Worm (Caenorhabditis elegans) whole organism, L4 larva: ENCODE measurements around the gene che-7.

Source experiments
- F37D6.2 ChIP-seq: sonication (generic microtip); optimal IDR thresholded peaks from 2 replicates; lab custom pipeline; 2016; ENCODE audit warnings: mild to moderate bottlenecking, missing genetic modification characterization, missing compliant biosample characterization
- R02D3.7 ChIP-seq: fragments of 150-350 bp; sonication (generic microtip); optimal IDR thresholded peaks from 3 replicates; lab custom pipeline; 2014; ENCODE audit warnings: missing biosample characterization, missing genetic modification characterization
- T20F7.1 ChIP-seq: fragments of 200-800 bp; sonication (Bioruptor generic); optimal IDR thresholded peaks from 2 replicates; lab custom pipeline; 2018; ENCODE audit warnings: mild to moderate bottlenecking, missing genetic modification characterization, missing compliant biosample characterization
- T26A8.4 ChIP-seq: fragments of 200-800 bp; sonication (Bioruptor generic); IDR thresholded peaks from 2 replicates; pipeline ENCODE4 v1.3.6; 2022; ENCODE audit warnings: missing genetic modification characterization, missing compliant biosample characterization
- Y48G9A.11 ChIP-seq: fragments of 200-800 bp; sonication (Bioruptor generic); IDR thresholded peaks from 2 replicates; pipeline ENCODE4 v1.3.6; 2022; ENCODE audit warnings: missing genetic modification reagents, missing genetic modification characterization, missing compliant biosample characterization
- Y5F2A.4 ChIP-seq: fragments of 200-800 bp; sonication (Bioruptor generic); optimal IDR thresholded peaks from 2 replicates; lab custom pipeline; 2018; ENCODE audit warnings: mild to moderate bottlenecking, missing genetic modification characterization, missing compliant biosample characterization
- aha-1 ChIP-seq: fragments of 150-350 bp; peaks from one replicate; lab custom pipeline; 2014; ENCODE audit warnings: missing biosample characterization, missing genetic modification characterization
- aly-2 ChIP-seq: sonication (generic microtip); optimal IDR thresholded peaks from 2 replicates; lab custom pipeline; 2018; ENCODE audit warnings: missing biosample characterization, missing genetic modification characterization
- ama-1 ChIP-seq: fragments of 150-350 bp; optimal IDR thresholded peaks from 2 replicates; lab custom pipeline; 2014; ENCODE audit warnings: inconsistent platforms, mixed read lengths
- ceh-28 ChIP-seq: fragments of 150-350 bp; optimal IDR thresholded peaks from 2 replicates; lab custom pipeline; 2014; ENCODE audit warnings: missing biosample characterization, missing genetic modification reagents, missing genetic modification characterization
- ceh-62 ChIP-seq: sonication (generic microtip); optimal IDR thresholded peaks from 2 replicates; lab custom pipeline; 2017; ENCODE audit warnings: missing biosample characterization, missing genetic modification characterization
- ceh-82 ChIP-seq: sonication (generic microtip); optimal IDR thresholded peaks from 2 replicates; lab custom pipeline; 2017; ENCODE audit warnings: missing biosample characterization, missing genetic modification characterization
- ces-1 ChIP-seq: fragments of 150-350 bp; sonication (generic microtip); optimal IDR thresholded peaks from 4 replicates; lab custom pipeline; 2014; ENCODE audit warnings: missing biosample characterization, missing genetic modification reagents, missing genetic modification characterization
- cey-2 ChIP-seq: sonication (generic microtip); optimal IDR thresholded peaks from 3 replicates; lab custom pipeline; 2017; ENCODE audit warnings: missing genetic modification characterization, mild to moderate bottlenecking, missing compliant biosample characterization, antibody characterized with exemption, borderline replicate concordance; ENCODE audit not compliant: insufficient read depth
- ctbp-1 ChIP-seq: fragments of 200-800 bp; sonication (Bioruptor generic); IDR thresholded peaks from 2 replicates; pipeline ENCODE4 v1.3.6; 2022; ENCODE audit warnings: missing genetic modification reagents, missing genetic modification characterization, missing compliant biosample characterization
- daf-16 ChIP-seq, 3 experiments: sonication (generic microtip); optimal IDR thresholded peaks; 2 replicates each; lab custom pipeline; 2016 to 2017; ENCODE audit warnings: missing genetic modification characterization in 3 of 3, missing genetic modification reagents in 3 of 3, mild to moderate bottlenecking in 2 of 3, missing compliant biosample characterization in 2 of 3, missing biosample characterization in 1 of 3, moderate library complexity in 1 of 3
- daf-8 ChIP-seq: fragments of 200-800 bp; sonication (Bioruptor generic); IDR thresholded peaks from 2 replicates; pipeline ENCODE4 v1.3.6; 2022; ENCODE audit warnings: missing genetic modification characterization, missing compliant biosample characterization
- dpl-1 ChIP-seq: fragments of 150-350 bp; optimal IDR thresholded peaks from 2 replicates; lab custom pipeline; 2014; ENCODE audit warnings: missing biosample characterization, missing genetic modification reagents, missing genetic modification characterization
- duxl-1 ChIP-seq: sonication (generic microtip); optimal IDR thresholded peaks from 2 replicates; lab custom pipeline; 2016; ENCODE audit warnings: mild to moderate bottlenecking, missing genetic modification characterization, moderate library complexity, missing compliant biosample characterization; ENCODE audit not compliant: poor library complexity
- dve-1 ChIP-seq: sonication (generic microtip); optimal IDR thresholded peaks from 2 replicates; lab custom pipeline; 2017; ENCODE audit warnings: antibody characterized with exemption, mild to moderate bottlenecking, missing genetic modification characterization, missing compliant biosample characterization; ENCODE audit not compliant: insufficient read depth
- egl-27 ChIP-seq: sonication (generic microtip); optimal IDR thresholded peaks from 3 replicates; lab custom pipeline; 2017; ENCODE audit warnings: missing biosample characterization, missing genetic modification reagents, missing genetic modification characterization
- fkh-10 ChIP-seq: fragments of 150-350 bp; optimal IDR thresholded peaks from 2 replicates; lab custom pipeline; 2014; ENCODE audit warnings: missing biosample characterization, missing genetic modification reagents, missing genetic modification characterization
- hlh-11 ChIP-seq: fragments of 200-800 bp; sonication (Bioruptor generic); optimal IDR thresholded peaks from 2 replicates; lab custom pipeline; 2018; ENCODE audit warnings: mild to moderate bottlenecking, missing genetic modification characterization, missing compliant biosample characterization
- hlh-30 ChIP-seq: sonication (generic microtip); optimal IDR thresholded peaks from 2 replicates; lab custom pipeline; 2017; ENCODE audit warnings: antibody characterized with exemption, mild to moderate bottlenecking, missing genetic modification characterization, missing compliant biosample characterization; ENCODE audit not compliant: insufficient read depth
- hmg-1.1 ChIP-seq: fragments of 200-800 bp; sonication (Bioruptor generic); IDR thresholded peaks from 2 replicates; pipeline ENCODE4 v1.3.6; 2022; ENCODE audit warnings: missing genetic modification reagents, missing genetic modification characterization, missing compliant biosample characterization
- jun-1 ChIP-seq: fragments of 150-350 bp; optimal IDR thresholded peaks from 2 replicates; lab custom pipeline; 2014; ENCODE audit warnings: missing biosample characterization, missing genetic modification reagents, missing genetic modification characterization
- lim-7 ChIP-seq: fragments of 200-800 bp; sonication (Bioruptor generic); IDR thresholded peaks from 2 replicates; pipeline ENCODE4 v1.3.6; 2022; ENCODE audit warnings: missing genetic modification characterization, missing compliant biosample characterization
- lin-15B ChIP-seq: fragments of 150-350 bp; sonication (generic microtip); optimal IDR thresholded peaks from 3 replicates; lab custom pipeline; 2014; ENCODE audit warnings: missing biosample characterization, missing genetic modification characterization
- lin-38 ChIP-seq: fragments of 200-800 bp; sonication (Bioruptor generic); IDR thresholded peaks from 2 replicates; pipeline ENCODE4 v1.3.6; 2022; ENCODE audit warnings: missing genetic modification reagents, missing genetic modification characterization, missing compliant biosample characterization
- lin-39 ChIP-seq: fragments of 150-350 bp; optimal IDR thresholded peaks from 2 replicates; lab custom pipeline; 2014; ENCODE audit warnings: missing biosample characterization, missing genetic modification reagents, missing genetic modification characterization
- lsy-2 ChIP-seq, 2 experiments: fragments of 150-350 bp in 1 of 2; sonication (generic microtip) in 1 of 2; optimal IDR thresholded peaks; 2 replicates each; lab custom pipeline; 2014 to 2017; ENCODE audit warnings: missing biosample characterization in 2 of 2, missing genetic modification characterization in 2 of 2
- madf-9 ChIP-seq: fragments of 200-800 bp; sonication (Bioruptor generic); conservative IDR thresholded peaks from 2 replicates; pipeline ENCODE4 v1.3.6; 2022; ENCODE audit warnings: missing genetic modification reagents, missing genetic modification characterization, missing compliant biosample characterization
- mep-1 ChIP-seq: fragments of 150-350 bp; sonication (generic microtip); optimal IDR thresholded peaks from 3 replicates; lab custom pipeline; 2014; ENCODE audit warnings: missing biosample characterization, missing genetic modification characterization
- mxl-2 ChIP-seq: fragments of 200-800 bp; sonication (Bioruptor generic); conservative IDR thresholded peaks from 2 replicates; pipeline ENCODE4 v1.3.6; 2022; ENCODE audit warnings: missing genetic modification reagents, missing genetic modification characterization, missing compliant biosample characterization
- mxl-3 ChIP-seq: fragments of 200-800 bp; sonication (Bioruptor generic); optimal IDR thresholded peaks from 2 replicates; lab custom pipeline; 2018; ENCODE audit warnings: mild to moderate bottlenecking, missing genetic modification characterization, missing compliant biosample characterization
- nhr-10 ChIP-seq: fragments of 150-350 bp; optimal IDR thresholded peaks from 2 replicates; lab custom pipeline; 2014; ENCODE audit warnings: missing biosample characterization, missing genetic modification characterization
- nhr-237 ChIP-seq: sonication (generic microtip); optimal IDR thresholded peaks from 2 replicates; lab custom pipeline; 2017; ENCODE audit warnings: missing biosample characterization, missing genetic modification characterization
- nhr-41 ChIP-seq: fragments of 200-800 bp; sonication (Bioruptor generic); IDR thresholded peaks from 2 replicates; pipeline ENCODE4 v1.3.6; 2022; ENCODE audit warnings: missing genetic modification reagents, missing genetic modification characterization, missing compliant biosample characterization
- nhr-42 ChIP-seq: fragments of 200-800 bp; sonication (Bioruptor generic); IDR thresholded peaks from 2 replicates; pipeline ENCODE4 v1.3.6; 2022; ENCODE audit warnings: missing genetic modification characterization, missing compliant biosample characterization
- nhr-6 ChIP-seq: fragments of 150-350 bp; optimal IDR thresholded peaks from 2 replicates; lab custom pipeline; 2014; ENCODE audit warnings: missing biosample characterization, missing genetic modification characterization
- nhr-76 ChIP-seq: fragments of 150-350 bp; optimal IDR thresholded peaks from 2 replicates; lab custom pipeline; 2014; ENCODE audit warnings: missing biosample characterization, missing genetic modification characterization
- pqm-1 ChIP-seq: sonication (generic microtip); optimal IDR thresholded peaks from 2 replicates; lab custom pipeline; 2017; ENCODE audit warnings: missing biosample characterization, missing genetic modification characterization
- rbr-2 ChIP-seq: sonication (generic microtip); optimal IDR thresholded peaks from 2 replicates; lab custom pipeline; 2016; ENCODE audit warnings: missing genotype, missing genetic modification characterization, missing compliant biosample characterization
- saeg-2 ChIP-seq: fragments of 200-800 bp; sonication (Bioruptor generic); IDR thresholded peaks from 2 replicates; pipeline ENCODE4 v1.3.6; 2022; ENCODE audit warnings: missing genetic modification reagents, missing genetic modification characterization, missing compliant biosample characterization
- sdz-12 ChIP-seq: fragments of 200-800 bp; sonication (Bioruptor generic); optimal IDR thresholded peaks from 2 replicates; lab custom pipeline; 2018; ENCODE audit warnings: mild to moderate bottlenecking, missing genetic modification characterization, missing compliant biosample characterization
- set-16 ChIP-seq: fragments of 200-800 bp; sonication (Bioruptor generic); IDR thresholded peaks from 2 replicates; pipeline ENCODE4 v1.3.6; 2022; ENCODE audit warnings: missing genetic modification reagents, missing genetic modification characterization, missing compliant biosample characterization
- spr-1 ChIP-seq: sonication (generic microtip); optimal IDR thresholded peaks from 2 replicates; lab custom pipeline; 2016; ENCODE audit warnings: mild to moderate bottlenecking, missing genetic modification characterization, missing compliant biosample characterization
- unc-130 ChIP-seq: sonication (generic microtip); optimal IDR thresholded peaks from 2 replicates; lab custom pipeline; 2016; ENCODE audit warnings: missing genetic modification reagents, missing genetic modification characterization, missing compliant biosample characterization
- vab-7 ChIP-seq: fragments of 200-800 bp; sonication (Bioruptor generic); IDR thresholded peaks from 2 replicates; pipeline ENCODE4 v1.3.6; 2022; ENCODE audit warnings: missing genetic modification reagents, missing genetic modification characterization, missing compliant biosample characterization
- zfp-3 ChIP-seq: fragments of 200-800 bp; sonication (Bioruptor generic); conservative IDR thresholded peaks from 2 replicates; pipeline ENCODE4 v1.3.6; 2022; ENCODE audit warnings: missing genetic modification reagents, missing genetic modification characterization, missing compliant biosample characterization
- zip-2 ChIP-seq: fragments of 150-350 bp; optimal IDR thresholded peaks from 2 replicates; lab custom pipeline; 2014; ENCODE audit warnings: missing biosample characterization, missing genetic modification characterization

Gene che-7

DNA sequence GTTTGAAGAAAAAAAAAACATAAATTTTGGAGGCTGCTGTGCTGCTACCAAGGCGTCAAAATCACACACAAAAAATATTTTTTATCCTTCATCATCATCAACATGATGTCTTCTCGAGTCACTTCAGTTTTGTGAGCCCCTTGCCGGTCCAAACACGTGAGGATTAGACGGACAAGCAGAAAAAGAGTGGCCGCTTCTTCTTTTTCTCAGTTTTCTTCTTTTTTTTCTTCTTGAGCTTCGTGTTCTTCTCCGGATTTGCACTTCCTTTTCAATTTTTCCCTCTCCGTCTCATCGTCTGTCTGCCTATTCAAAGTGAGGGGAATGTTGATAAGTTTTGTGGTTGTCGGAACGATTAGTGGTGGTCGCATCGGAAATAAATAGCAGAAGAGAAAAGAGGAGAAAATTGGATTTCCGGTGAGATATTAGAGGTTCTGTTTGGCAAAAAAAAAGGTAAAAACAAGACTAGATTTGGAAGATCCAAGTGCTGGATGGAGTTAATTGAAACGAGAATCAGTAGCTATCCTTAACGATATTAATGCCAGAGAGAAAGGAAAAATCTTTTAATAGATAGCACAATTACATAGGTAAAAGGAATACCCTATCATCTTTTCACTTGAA, 11.5 kb upstream of the che-7 start (continued):
- TF ChIP-seq daf-16 (GFP tag; optimal IDR thresholded peaks at IDR 0.05; lab: Kevin White, UChicago) (peak in 1 of 2 experiments; percentile 36), daf-16 (tag; optimal IDR thresholded peaks at IDR 0.05; lab: Kevin White, UChicago) (no peak), saeg-2 (no peak), hmg-1.1 (GFP tag; lab: Robert Waterston, UW) (0 out of 2 replicates have a peak, but pooled peaks have one; percentile 58), nhr-42 (no peak), aha-1 (peak; percentile 97), dve-1 (no peak), ctbp-1 (GFP tag; lab: Robert Waterston, UW) (peak; percentile 37; the same call in 1 of the 2 replicates), rbr-2 (tag; lab: Kevin White, UChicago) (peak; percentile 60), hlh-30 (tag; lab: Kevin White, UChicago) (peak; percentile 69), sdz-12 (GFP tag; lab: Kevin White, UChicago) (no peak), zfp-3 (GFP tag; lab: Robert Waterston, UW) (no peak), mxl-3 (GFP tag; lab: Kevin White, UChicago) (no peak), nhr-76 (no peak), set-16 (GFP tag; lab: Robert Waterston, UW) (no peak), daf-8 (GFP tag; lab: Robert Waterston, UW) (no peak), mxl-2 (GFP tag; lab: Robert Waterston, UW) (no peak), nhr-237 (tag; lab: Kevin White, UChicago) (no peak), spr-1 (no peak), pqm-1 (tag; lab: Kevin White, UChicago) (no peak), ceh-82 (tag; lab: Kevin White, UChicago) (no peak), ama-1 (lab: Kevin White, UChicago) (no peak), madf-9 (GFP tag; lab: Robert Waterston, UW) (no peak), T26A8.4 (GFP tag; lab: Robert Waterston, UW) (no peak), egl-27 (tag; lab: Kevin White, UChicago) (no peak), ceh-28 (tag; lab: Kevin White, UChicago) (no peak), F37D6.2 (tag; lab: Kevin White, UChicago) (peak; percentile 6), cey-2 (no peak), nhr-10 (tag; lab: Kevin White, UChicago) (no peak), zip-2 (tag; lab: Kevin White, UChicago) (no peak), aly-2 (tag; lab: Kevin White, UChicago) (no peak), Y48G9A.11 (GFP tag; lab: Robert Waterston, UW) (no peak), R02D3.7 (no peak), dpl-1 (GFP tag; lab: Kevin White, UChicago) (peak; percentile 2), ceh-62 (no peak), lin-15B (no peak), ces-1 (GFP tag; lab: Kevin White, UChicago) (no peak), lin-39 (tag; lab: Kevin White, UChicago) (no peak), lin-38 (GFP tag; lab: Robert Waterston, UW) (no peak), lim-7 (GFP tag; lab: Robert Waterston, UW) (no peak), vab-7 (GFP tag; lab: Robert Waterston, UW) (no peak), T20F7.1 (GFP tag; lab: Kevin White, UChicago) (no peak), mep-1 (tag; lab: Kevin White, UChicago) (peak; percentile 59), duxl-1 (no peak), unc-130 (GFP tag; lab: Kevin White, UChicago) (no peak), nhr-41 (no peak), jun-1 (no peak), lsy-2 (tag; optimal IDR thresholded peaks at IDR 0.05; lab: Kevin White, UChicago) (peak in 1 of 2 experiments; percentile 63), nhr-6 (tag; lab: Kevin White, UChicago) (no peak), hlh-11 (peak; percentile 38), Y5F2A.4 (GFP tag; lab: Kevin White, UChicago) (no peak), fkh-10 (peak; percentile 26)
